Fruit fly (Drosophila melanogaster) Kc167 (cell line): Measurements from ENCODE around the gene CG10353.

Experiments used
- Myc ChIP-seq: fragments of >200 bp; optimal IDR thresholded peaks from 2 replicates; lab custom pipeline; 2017; ENCODE audit warnings: missing external identifiers
- Sin3A ChIP-seq: fragments of >200 bp; optimal IDR thresholded peaks from 2 replicates; lab custom pipeline; 2018; ENCODE audit warnings: missing external identifiers
- h ChIP-seq: fragments of >200 bp; optimal IDR thresholded peaks from 3 replicates; lab custom pipeline; 2018; ENCODE audit warnings: missing external identifiers
- insv ChIP-seq: fragments of >200 bp; optimal IDR thresholded peaks from 3 replicates; lab custom pipeline; 2018; ENCODE audit warnings: missing external identifiers
- psq ChIP-seq: fragments of >200 bp; optimal IDR thresholded peaks from 2 replicates; lab custom pipeline; 2017; ENCODE audit warnings: missing external identifiers
- ttk ChIP-seq: sonication (Bioruptor generic); optimal IDR thresholded peaks from 2 replicates; lab custom pipeline; 2017; ENCODE audit warnings: missing external identifiers

- TF ChIP-seq psq (lab: Kevin White, UChicago) (no peak), ttk (lab: Kevin White, UChicago) (no peak), Myc (no peak), h (lab: Kevin White, UChicago) (no peak), Sin3A (lab: Kevin White, UChicago) (no peak), insv (lab: Kevin White, UChicago) (no peak)
Measured at dm6 chrX:11891682-11892179, 4.8 kb upstream of the CG10353 start, which contains the start of gene sicily.
